Worm (Caenorhabditis elegans) whole organism, late embryonic: Measurements from ENCODE around the gene ark-1.

Experiments used
- C08G9.2 ChIP-seq: sonication (generic microtip); optimal IDR thresholded peaks from 2 replicates; lab custom pipeline; 2016; ENCODE audit warnings: mild to moderate bottlenecking, missing genetic modification characterization, moderate library complexity, missing compliant biosample characterization
- C38D4.7 ChIP-seq: fragments of 200-800 bp; sonication (Bioruptor generic); optimal IDR thresholded peaks from 2 replicates; lab custom pipeline; 2018; ENCODE audit warnings: mild to moderate bottlenecking, missing genetic modification characterization, moderate library complexity, missing compliant biosample characterization
- F13H6.1 ChIP-seq: sonication (generic microtip); optimal IDR thresholded peaks from 2 replicates; lab custom pipeline; 2016; ENCODE audit warnings: missing genetic modification characterization, missing compliant biosample characterization
- K02D7.2 ChIP-seq: sonication (generic microtip); optimal IDR thresholded peaks from 2 replicates; lab custom pipeline; 2017; ENCODE audit warnings: mild to moderate bottlenecking, missing genetic modification characterization, missing compliant biosample characterization
- K09A11.1 ChIP-seq: sonication (generic microtip); optimal IDR thresholded peaks from 2 replicates; lab custom pipeline; 2017; ENCODE audit warnings: antibody characterized with exemption, mild to moderate bottlenecking, missing genetic modification characterization, missing compliant biosample characterization; ENCODE audit not compliant: insufficient read depth
- T23F11.4 ChIP-seq: fragments of 200-800 bp; sonication (Bioruptor generic); optimal IDR thresholded peaks from 2 replicates; lab custom pipeline; 2018; ENCODE audit warnings: mild to moderate bottlenecking, missing genetic modification characterization, missing compliant biosample characterization
- Y22D7AL.16 ChIP-seq: sonication (generic microtip); optimal IDR thresholded peaks from 2 replicates; lab custom pipeline; 2016; ENCODE audit warnings: missing genetic modification characterization, missing compliant biosample characterization
- ceh-14 ChIP-seq: sonication (generic microtip); optimal IDR thresholded peaks from 2 replicates; lab custom pipeline; 2016; ENCODE audit warnings: missing genotype, missing genetic modification characterization, missing compliant biosample characterization
- ceh-18 ChIP-seq: sonication (generic microtip); optimal IDR thresholded peaks from 2 replicates; lab custom pipeline; 2016; ENCODE audit warnings: missing genetic modification characterization, missing compliant biosample characterization
- ceh-22 ChIP-seq: sonication (generic microtip); optimal IDR thresholded peaks from 2 replicates; lab custom pipeline; 2017; ENCODE audit warnings: missing biosample characterization, missing genetic modification characterization
- ceh-24 ChIP-seq: sonication (generic microtip); optimal IDR thresholded peaks from 2 replicates; lab custom pipeline; 2016; ENCODE audit warnings: mild to moderate bottlenecking, missing genetic modification characterization, missing compliant biosample characterization
- ceh-45 ChIP-seq: fragments of 200-800 bp; sonication (Bioruptor generic); IDR thresholded peaks from 2 replicates; pipeline ENCODE4 v1.3.6; 2022; ENCODE audit warnings: missing genetic modification reagents, missing genetic modification characterization, missing compliant biosample characterization
- ceh-48 ChIP-seq: sonication (generic microtip); optimal IDR thresholded peaks from 2 replicates; lab custom pipeline; 2016; ENCODE audit warnings: missing genetic modification characterization, inconsistent platforms, missing compliant biosample characterization
- che-1 ChIP-seq: sonication (generic microtip); optimal IDR thresholded peaks from 2 replicates; lab custom pipeline; 2016; ENCODE audit warnings: mild to moderate bottlenecking, missing genetic modification characterization, missing compliant biosample characterization
- dmd-4 ChIP-seq: sonication (generic microtip); optimal IDR thresholded peaks from 2 replicates; lab custom pipeline; 2016; ENCODE audit warnings: borderline replicate concordance, missing genetic modification characterization, missing compliant biosample characterization
- dve-1 ChIP-seq: sonication (generic microtip); optimal IDR thresholded peaks from 2 replicates; lab custom pipeline; 2017; ENCODE audit warnings: antibody characterized with exemption, mild to moderate bottlenecking, missing genetic modification characterization, missing compliant biosample characterization
- elt-4 ChIP-seq: sonication (generic microtip); optimal IDR thresholded peaks from 2 replicates; lab custom pipeline; 2016; ENCODE audit warnings: missing genetic modification characterization, missing compliant biosample characterization
- eyg-1 ChIP-seq: sonication (generic microtip); optimal IDR thresholded peaks from 2 replicates; lab custom pipeline; 2016; ENCODE audit warnings: missing genotype, missing genetic modification characterization, missing compliant biosample characterization
- fkh-10 ChIP-seq: fragments of 150-350 bp; optimal IDR thresholded peaks from 2 replicates; lab custom pipeline; 2014; ENCODE audit warnings: missing biosample characterization, missing genetic modification reagents, missing genetic modification characterization
- fkh-6 ChIP-seq: sonication (generic microtip); optimal IDR thresholded peaks from 2 replicates; lab custom pipeline; 2016; ENCODE audit warnings: missing genetic modification characterization, missing compliant biosample characterization
- gmeb-2 ChIP-seq: sonication (generic microtip); optimal IDR thresholded peaks from 2 replicates; lab custom pipeline; 2016; ENCODE audit warnings: missing genetic modification characterization, inconsistent platforms, missing compliant biosample characterization
- hlh-15 ChIP-seq: sonication (generic microtip); optimal IDR thresholded peaks from 2 replicates; lab custom pipeline; 2016; ENCODE audit warnings: missing genetic modification characterization, missing compliant biosample characterization
- hlh-6 ChIP-seq: sonication (generic microtip); optimal IDR thresholded peaks from 2 replicates; lab custom pipeline; 2016; ENCODE audit warnings: missing genotype, missing genetic modification characterization, missing compliant biosample characterization
- lin-11 ChIP-seq: fragments of 200-800 bp; sonication (Bioruptor generic); optimal IDR thresholded peaks from 2 replicates; lab custom pipeline; 2018; ENCODE audit warnings: mild to moderate bottlenecking, missing genetic modification characterization, missing compliant biosample characterization
- madf-2 ChIP-seq: sonication (generic microtip); optimal IDR thresholded peaks from 2 replicates; lab custom pipeline; 2017; ENCODE audit warnings: missing genetic modification characterization, missing compliant biosample characterization
- mec-3 ChIP-seq: sonication (generic microtip); optimal IDR thresholded peaks from 2 replicates; lab custom pipeline; 2016; ENCODE audit warnings: borderline replicate concordance, missing genetic modification characterization, missing compliant biosample characterization
- nfya-1 ChIP-seq: sonication (generic microtip); optimal IDR thresholded peaks from 2 replicates; lab custom pipeline; 2017; ENCODE audit warnings: missing genetic modification characterization, mild to moderate bottlenecking, missing compliant biosample characterization, antibody characterized with exemption, moderate library complexity
- nhr-11 ChIP-seq: fragments of 150-350 bp; optimal IDR thresholded peaks from 2 replicates; lab custom pipeline; 2014; ENCODE audit warnings: missing biosample characterization, missing genetic modification characterization
- npax-4 ChIP-seq: sonication (generic microtip); optimal IDR thresholded peaks from 2 replicates; lab custom pipeline; 2016; ENCODE audit warnings: missing genetic modification characterization, missing compliant biosample characterization
- odd-2 ChIP-seq: sonication (generic microtip); optimal IDR thresholded peaks from 2 replicates; lab custom pipeline; 2017; ENCODE audit warnings: antibody characterized with exemption, mild to moderate bottlenecking, missing genetic modification characterization, missing compliant biosample characterization
- pat-9 ChIP-seq: fragments of 200-800 bp; sonication (Bioruptor generic); optimal IDR thresholded peaks from 2 replicates; lab custom pipeline; 2018; ENCODE audit warnings: mild to moderate bottlenecking, missing genetic modification characterization, moderate library complexity, missing compliant biosample characterization
- pha-2 ChIP-seq: sonication (generic microtip); optimal IDR thresholded peaks from 2 replicates; lab custom pipeline; 2017; ENCODE audit warnings: mild to moderate bottlenecking, missing genetic modification characterization, missing compliant biosample characterization
- ref-2 ChIP-seq: sonication (generic microtip); optimal IDR thresholded peaks from 2 replicates; lab custom pipeline; 2016; ENCODE audit warnings: missing genetic modification characterization, missing compliant biosample characterization
- rnt-1 ChIP-seq: sonication (generic microtip); optimal IDR thresholded peaks from 2 replicates; lab custom pipeline; 2016; ENCODE audit warnings: missing genetic modification characterization, missing compliant biosample characterization
- syd-9 ChIP-seq: sonication (generic microtip); optimal IDR thresholded peaks from 2 replicates; lab custom pipeline; 2016; ENCODE audit warnings: mild to moderate bottlenecking, missing genetic modification characterization, moderate library complexity, missing compliant biosample characterization
- tbx-2 ChIP-seq: sonication (generic microtip); optimal IDR thresholded peaks from 2 replicates; lab custom pipeline; 2016; ENCODE audit warnings: missing genetic modification characterization, missing compliant biosample characterization
- unc-3 ChIP-seq, 2 experiments: fragments of 200-800 bp in 1 of 2; sonication (Bioruptor generic) in 1 of 2; sonication (generic microtip) in 1 of 2; conservative IDR thresholded peaks in 1 of 2; optimal IDR thresholded peaks in 1 of 2; 2 replicates each; pipeline versions ENCODE4 v1.3.6 to Lab custom; 2016 to 2022; ENCODE audit warnings: missing compliant biosample characterization in 2 of 2, missing genetic modification characterization in 2 of 2, missing genetic modification reagents in 1 of 2
- unc-42 ChIP-seq: sonication (generic microtip); optimal IDR thresholded peaks from 2 replicates; lab custom pipeline; 2016; ENCODE audit warnings: missing genotype, missing genetic modification characterization, missing compliant biosample characterization
- unc-55 ChIP-seq: sonication (generic microtip); optimal IDR thresholded peaks from 2 replicates; lab custom pipeline; 2017; ENCODE audit warnings: missing biosample characterization, missing genetic modification reagents, missing genetic modification characterization
- zip-5 ChIP-seq: sonication (generic microtip); optimal IDR thresholded peaks from 2 replicates; lab custom pipeline; 2016; ENCODE audit warnings: missing genetic modification characterization, missing compliant biosample characterization

The ark-1 gene

ce11 chrIV:12616943-12617689 is 13.7 kb downstream of the ark-1 start:
- no peak for TF ChIP-seq fkh-10 (GFP tag; lab: Kevin White, UChicago)
- no peak for TF ChIP-seq ceh-22 (tag; lab: Kevin White, UChicago)
- no peak for TF ChIP-seq C08G9.2 (tag; lab: Kevin White, UChicago)
- peak; percentile 0 for TF ChIP-seq che-1 (tag; lab: Kevin White, UChicago)
- TF ChIP-seq T23F11.4 (GFP tag; lab: Kevin White, UChicago) = no peak
- TF ChIP-seq odd-2 (tag; lab: Kevin White, UChicago) = no peak
- no peak for TF ChIP-seq pha-2 (tag; lab: Kevin White, UChicago)
- TF ChIP-seq dmd-4 = no peak
- TF ChIP-seq nhr-11 = no peak
- peak; percentile 72 for TF ChIP-seq ceh-48
- TF ChIP-seq hlh-6 (tag; lab: Kevin White, UChicago) = no peak
- TF ChIP-seq unc-55 (GFP tag; lab: Kevin White, UChicago) = peak; percentile 45
- no peak for TF ChIP-seq K02D7.2 (tag; lab: Kevin White, UChicago)
- TF ChIP-seq eyg-1 = no peak
- no peak for TF ChIP-seq lin-11 (tag; lab: Kevin White, UChicago)
- no peak for TF ChIP-seq ceh-45 (GFP tag; lab: Robert Waterston, UW)
- TF ChIP-seq unc-42 (tag; lab: Kevin White, UChicago) = no peak
- TF ChIP-seq zip-5 (tag; lab: Kevin White, UChicago) = peak; percentile 4
- no peak for TF ChIP-seq elt-4 (tag; lab: Kevin White, UChicago)
- TF ChIP-seq K09A11.1 (tag; lab: Kevin White, UChicago) = no peak
- TF ChIP-seq nfya-1 (tag; lab: Kevin White, UChicago) = peak; percentile 99
- no peak for TF ChIP-seq hlh-15 (tag; lab: Kevin White, UChicago)

- TF ChIP-seq unc-55 (GFP tag; lab: Kevin White, UChicago) = peak; percentile 28
- no peak for TF ChIP-seq ceh-14
- TF ChIP-seq nfya-1 (tag; lab: Kevin White, UChicago) = peak; percentile 21
- no peak for TF ChIP-seq madf-2 (tag; lab: Kevin White, UChicago)
- peak; percentile 0 for TF ChIP-seq ref-2 (tag; lab: Kevin White, UChicago)
- TF ChIP-seq tbx-2 (tag; lab: Kevin White, UChicago) = peak; percentile 61
- no peak for TF ChIP-seq gmeb-2
- TF ChIP-seq ceh-18 (tag; lab: Kevin White, UChicago) = peak; percentile 15
- TF ChIP-seq mec-3 = no peak
- TF ChIP-seq F13H6.1 (tag; lab: Kevin White, UChicago) = no peak
- peak; percentile 0 for TF ChIP-seq dve-1 (tag; lab: Kevin White, UChicago)
- TF ChIP-seq fkh-6 (tag; lab: Kevin White, UChicago) = peak; percentile 24
- TF ChIP-seq C38D4.7 = no peak
- TF ChIP-seq, all 69 proteins: peak for 7
Observed at ce11 chrIV:12615122-12615745, 15.6 kb downstream of the ark-1 start.

ce11 chrIV:12614624-12615023 is 16.2 kb downstream of the ark-1 start, which contains the start of gene efa-6:
TSS of gene efa-6 (minus strand) at chrIV:12614724.
- no peak for TF ChIP-seq ceh-24 (tag; lab: Kevin White, UChicago)
- TF ChIP-seq npax-4 = no peak
- TF ChIP-seq hlh-6 (tag; lab: Kevin White, UChicago) = no peak
- TF ChIP-seq rnt-1 (tag; lab: Kevin White, UChicago) = no peak
- TF ChIP-seq gmeb-2 = no peak
- no peak for TF ChIP-seq ceh-22 (tag; lab: Kevin White, UChicago)
- no peak for TF ChIP-seq unc-3 (GFP tag; conservative IDR thresholded peaks at IDR 0.05; lab: Robert Waterston, UW)
- TF ChIP-seq unc-3 (tag; optimal IDR thresholded peaks at IDR 0.05; lab: Kevin White, UChicago) = no peak
- TF ChIP-seq elt-4 (tag; lab: Kevin White, UChicago) = no peak
- no peak for TF ChIP-seq pat-9 (tag; lab: Kevin White, UChicago)
- no peak for TF ChIP-seq syd-9
- no peak for TF ChIP-seq Y22D7AL.16 (tag; lab: Kevin White, UChicago)
- TF ChIP-seq ceh-48 = no peak
- no peak for TF ChIP-seq T23F11.4 (GFP tag; lab: Kevin White, UChicago)
- TF ChIP-seq odd-2 (tag; lab: Kevin White, UChicago) = no peak
- TF ChIP-seq dmd-4 = no peak
